Fruit fly (Drosophila melanogaster) whole organism, embryonic: ENCODE measurements around the gene Glut3.

ENCODE experiments used
- Ada2b ChIP-seq: fragments of 200-800 bp; sonication (Bioruptor generic); IDR thresholded peaks from 2 replicates; pipeline ENCODE4 v1.3.6; 2022; ENCODE audit warnings: missing biosample characterization, missing genetic modification characterization
- Aef1 ChIP-seq: fragments of 200-800 bp; sonication (Bioruptor generic); IDR thresholded peaks from 3 replicates; pipeline ENCODE4 v1.3.6; 2022; ENCODE audit warnings: missing biosample characterization, missing genetic modification characterization
- CG1024 ChIP-seq: fragments of 200-800 bp; sonication (Bioruptor generic); IDR thresholded peaks from 2 replicates; pipeline ENCODE4 v1.3.6; 2022; ENCODE audit warnings: missing biosample characterization, missing genetic modification characterization
- CG11695 ChIP-seq: fragments of 200-800 bp; sonication (Bioruptor generic); IDR thresholded peaks from 3 replicates; pipeline ENCODE4 v1.3.6; 2022; ENCODE audit warnings: missing biosample characterization, missing genetic modification characterization
- CG12155 ChIP-seq: fragments of 200-800 bp; sonication (Bioruptor generic); optimal IDR thresholded peaks from 3 replicates; lab custom pipeline; 2016; ENCODE audit warnings: missing biosample characterization, missing genetic modification characterization
- CG14667 ChIP-seq: fragments of 200-800 bp; sonication (Bioruptor generic); IDR thresholded peaks from 2 replicates; pipeline ENCODE4 v1.3.6; 2022; ENCODE audit warnings: missing biosample characterization, missing genetic modification characterization
- CG14965 ChIP-seq: fragments of 200-800 bp; sonication (Bioruptor generic); optimal IDR thresholded peaks from 2 replicates; lab custom pipeline; 2016; ENCODE audit warnings: missing biosample characterization, missing genetic modification characterization, borderline replicate concordance
- CG2129 ChIP-seq: fragments of 200-800 bp; sonication (Bioruptor generic); IDR thresholded peaks from 2 replicates; pipeline ENCODE4 v1.3.6; 2022; ENCODE audit warnings: missing biosample characterization, missing genetic modification characterization; ENCODE audit not compliant: partially characterized antibody
- CG31441 ChIP-seq: fragments of 200-800 bp; sonication (Bioruptor generic); IDR thresholded peaks from 2 replicates; pipeline ENCODE4 v1.3.6; 2022; ENCODE audit warnings: missing biosample characterization, missing genetic modification characterization
- CG32532 ChIP-seq: fragments of 200-800 bp; sonication (Bioruptor generic); IDR thresholded peaks from 2 replicates; pipeline ENCODE4 v1.3.6; 2022; ENCODE audit warnings: missing biosample characterization, missing genetic modification characterization
- CG33213 ChIP-seq: fragments of 200-800 bp; sonication (Bioruptor generic); optimal IDR thresholded peaks from 3 replicates; lab custom pipeline; 2016; ENCODE audit warnings: missing biosample characterization, missing genetic modification characterization
- CG6791 ChIP-seq: fragments of 200-800 bp; sonication (Bioruptor generic); IDR thresholded peaks from 3 replicates; pipeline ENCODE4 v1.3.6; 2022; ENCODE audit warnings: missing biosample characterization, missing genetic modification characterization; ENCODE audit not compliant: partially characterized antibody
- Fer3 ChIP-seq: fragments of 200-800 bp; sonication (Bioruptor generic); optimal IDR thresholded peaks from 2 replicates; lab custom pipeline; 2018; ENCODE audit warnings: missing biosample characterization, mild to moderate bottlenecking, missing genetic modification characterization, moderate library complexity
- HLH3B ChIP-seq: fragments of 200-800 bp; sonication (Bioruptor generic); IDR thresholded peaks from 2 replicates; pipeline ENCODE4 v1.3.6; 2022; ENCODE audit warnings: missing biosample characterization, missing genetic modification characterization
- Hr51 ChIP-seq, 2 experiments: fragments of 200-800 bp; sonication (Bioruptor generic); optimal IDR thresholded peaks; 2 replicates in 1 of 2; 3 replicates in 1 of 2; lab custom pipeline; 2016 to 2018; ENCODE audit warnings: missing biosample characterization in 2 of 2, missing genetic modification characterization in 2 of 2, mild to moderate bottlenecking in 1 of 2, moderate library complexity in 1 of 2
- Max ChIP-seq: fragments of 200-800 bp; sonication (Bioruptor generic); optimal IDR thresholded peaks from 2 replicates; lab custom pipeline; 2016; ENCODE audit warnings: missing biosample characterization, mild to moderate bottlenecking, missing genetic modification characterization
- Med ChIP-seq: fragments of 200-800 bp; sonication (Bioruptor generic); peaks from one replicate; lab custom pipeline; 2016; ENCODE audit warnings: missing biosample characterization, missing genetic modification characterization, mild to moderate bottlenecking, inconsistent platforms, moderate library complexity
- Nf-YB ChIP-seq: fragments of 200-800 bp; sonication (Bioruptor generic); optimal IDR thresholded peaks from 3 replicates; lab custom pipeline; 2019; ENCODE audit warnings: missing biosample characterization, mild to moderate bottlenecking, missing genetic modification characterization, moderate library complexity
- Nf-YC ChIP-seq: fragments of 200-800 bp; optimal IDR thresholded peaks from 3 replicates; lab custom pipeline; 2019; ENCODE audit warnings: missing biosample characterization, mild to moderate bottlenecking, missing genetic modification characterization, moderate library complexity
- NfI ChIP-seq: fragments of 200-800 bp; sonication (Bioruptor generic); optimal IDR thresholded peaks from 3 replicates; lab custom pipeline; 2018; ENCODE audit warnings: missing biosample characterization, mild to moderate bottlenecking, missing genetic modification characterization, moderate library complexity
- ab ChIP-seq: fragments of 200-800 bp; sonication (Bioruptor generic); optimal IDR thresholded peaks from 2 replicates; lab custom pipeline; 2016; ENCODE audit warnings: missing biosample characterization, missing genetic modification characterization
- abd-A ChIP-seq: fragments of 200-800 bp; sonication (Bioruptor generic); optimal IDR thresholded peaks from 3 replicates; lab custom pipeline; 2019; ENCODE audit warnings: missing biosample characterization, mild to moderate bottlenecking, missing genetic modification characterization, moderate library complexity
- aop ChIP-seq: fragments of 200-800 bp; sonication (Bioruptor generic); IDR thresholded peaks from 2 replicates; pipeline ENCODE4 v1.3.6; 2022; ENCODE audit warnings: missing biosample characterization, missing genetic modification characterization
- bcd ChIP-seq: fragments of 200-800 bp; sonication (Bioruptor generic); optimal IDR thresholded peaks from 2 replicates; lab custom pipeline; 2017; ENCODE audit warnings: missing biosample characterization, mild to moderate bottlenecking, missing genetic modification characterization
- btn ChIP-seq: fragments of 200-800 bp; sonication (Bioruptor generic); optimal IDR thresholded peaks from 2 replicates; lab custom pipeline; 2016; ENCODE audit warnings: missing biosample characterization, missing genetic modification characterization
- chinmo ChIP-seq: fragments of 200-800 bp; sonication (Bioruptor generic); IDR thresholded peaks from 4 replicates; pipeline ENCODE4 v1.3.6; 2022; ENCODE audit warnings: missing biosample characterization, missing genetic modification characterization; ENCODE audit not compliant: partially characterized antibody
- ci ChIP-seq: fragments of 200-800 bp; sonication (Bioruptor generic); IDR thresholded peaks from 3 replicates; pipeline ENCODE4 v1.3.6; 2022; ENCODE audit warnings: missing biosample characterization, missing genetic modification characterization
- fru ChIP-seq: fragments of >200 bp; optimal IDR thresholded peaks from 2 replicates; lab custom pipeline; 2017
- ind ChIP-seq: fragments of 200-800 bp; sonication (Bioruptor generic); optimal IDR thresholded peaks from 3 replicates; lab custom pipeline; 2016; ENCODE audit warnings: missing biosample characterization, missing genetic modification characterization
- kni ChIP-seq: fragments of 200-800 bp; sonication (Bioruptor generic); optimal IDR thresholded peaks from 3 replicates; lab custom pipeline; 2017; ENCODE audit warnings: mild to moderate bottlenecking, missing biosample characterization, missing genetic modification reagents, missing genetic modification characterization
- knrl ChIP-seq: fragments of 200-800 bp; sonication (Bioruptor generic); IDR thresholded peaks from 3 replicates; pipeline ENCODE4 v1.3.6; 2022; ENCODE audit warnings: missing biosample characterization, missing genetic modification characterization; ENCODE audit not compliant: partially characterized antibody
- lov ChIP-seq, 2 experiments: fragments of 200-800 bp in 1 of 2; fragments of >200 bp in 1 of 2; sonication (Bioruptor generic) in 1 of 2; IDR thresholded peaks in 1 of 2; optimal IDR thresholded peaks in 1 of 2; 2 replicates in 1 of 2; 3 replicates in 1 of 2; pipeline versions ENCODE4 v1.3.6 to Lab custom; 2017 to 2022; ENCODE audit warnings: missing biosample characterization in 1 of 2, missing genetic modification characterization in 1 of 2
- mld ChIP-seq: fragments of 200-800 bp; sonication (Bioruptor generic); IDR thresholded peaks from 3 replicates; pipeline ENCODE4 v1.3.6; 2022; ENCODE audit warnings: missing biosample characterization, missing genetic modification characterization; ENCODE audit not compliant: partially characterized antibody
- pnt ChIP-seq: fragments of 200-800 bp; sonication (Bioruptor generic); optimal IDR thresholded peaks from 3 replicates; lab custom pipeline; 2016; ENCODE audit warnings: missing biosample characterization, missing genetic modification characterization
- row ChIP-seq: fragments of 200-800 bp; sonication (Bioruptor generic); IDR thresholded peaks from 3 replicates; pipeline ENCODE4 v1.3.6; 2022; ENCODE audit warnings: missing biosample characterization, missing genetic modification characterization
- seq ChIP-seq: fragments of 200-800 bp; sonication (Bioruptor generic); IDR thresholded peaks from 2 replicates; pipeline ENCODE4 v1.3.6; 2022; ENCODE audit warnings: missing biosample characterization, missing genetic modification characterization
- shn ChIP-seq: fragments of 200-800 bp; sonication (Bioruptor generic); optimal IDR thresholded peaks from 3 replicates; lab custom pipeline; 2016; ENCODE audit warnings: missing biosample characterization, missing genetic modification characterization
- sima ChIP-seq: fragments of 200-800 bp; sonication (Bioruptor generic); optimal IDR thresholded peaks from 2 replicates; lab custom pipeline; 2016; ENCODE audit warnings: missing biosample characterization, missing genetic modification characterization
- vvl ChIP-seq: fragments of 200-800 bp; sonication (Bioruptor generic); IDR thresholded peaks from 2 replicates; pipeline ENCODE4 v1.3.6; 2022; ENCODE audit warnings: missing biosample characterization, missing genetic modification characterization
- wor ChIP-seq: fragments of 200-800 bp; sonication (Bioruptor generic); IDR thresholded peaks from 2 replicates; pipeline ENCODE4 v1.3.6; 2022; ENCODE audit warnings: missing biosample characterization, missing genetic modification characterization
- z ChIP-seq: fragments of 200-800 bp; sonication (Bioruptor generic); IDR thresholded peaks from 3 replicates; pipeline ENCODE4 v1.3.6; 2022; ENCODE audit warnings: missing biosample characterization, missing genetic modification characterization

Gene Glut3

DNA sequence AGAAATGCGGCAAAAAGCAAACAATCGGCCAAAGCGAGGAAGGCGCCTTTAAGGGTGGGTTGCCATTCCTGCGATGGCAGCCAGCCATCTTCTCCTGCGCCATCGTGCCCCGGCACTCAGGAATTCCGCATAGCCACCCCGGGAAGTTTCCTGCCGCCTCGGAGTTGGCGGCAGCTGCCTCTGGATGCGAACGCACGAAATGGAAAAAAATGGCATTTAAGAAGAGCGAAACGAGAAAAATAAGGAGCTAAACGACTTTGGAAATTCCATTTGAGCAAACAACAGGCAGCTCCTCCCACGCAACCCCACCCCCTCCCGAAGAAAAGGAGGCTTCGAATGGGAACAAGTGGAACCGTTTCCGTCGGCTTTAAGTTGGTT, 6.5 kb downstream of the Glut3 start (continued):
- TF ChIP-seq seq (GFP tag; lab: Robert Waterston, UW) (0 out of 2 replicates have a peak, but pooled peaks have one; percentile 44), Fer3 (tag; lab: Kevin White, UChicago) (no peak), CG32532 (no peak), Hr51 (GFP tag; optimal IDR thresholded peaks at IDR 0.05; lab: Kevin White, UChicago) (no peak), CG2129 (no peak), fru (lab: Kevin White, UChicago) (no peak), CG33213 (no peak), CG11695 (GFP tag; lab: Robert Waterston, UW) (0 out of 3 replicates have a peak, but pooled peaks have one; percentile 4), btn (GFP tag; lab: Kevin White, UChicago) (no peak), Aef1 (no peak), ab (GFP tag; lab: Kevin White, UChicago) (no peak), CG31441 (0 out of 2 replicates have a peak, but pooled peaks have one; percentile 7), pnt (no peak), Max (GFP tag; lab: Kevin White, UChicago) (no peak), mld (GFP tag; lab: Robert Waterston, UW) (no peak), wor (GFP tag; lab: Robert Waterston, UW) (no peak), sima (GFP tag; lab: Kevin White, UChicago) (no peak)

- TF ChIP-seq row (no peak), bcd (GFP tag; lab: Kevin White, UChicago) (no peak), Nf-YC (tag; lab: Kevin White, UChicago) (peak; percentile 80), CG14965 (GFP tag; lab: Kevin White, UChicago) (no peak), CG6791 (0 out of 3 replicates have a peak, but pooled peaks have one; percentile 17), aop (GFP tag; lab: Robert Waterston, UW) (no peak), z (GFP tag; lab: Robert Waterston, UW) (0 out of 3 replicates have a peak, but pooled peaks have one; percentile 53), chinmo (GFP tag; lab: Robert Waterston, UW) (0 out of 4 replicates have a peak, but pooled peaks have one; percentile 24), lov (optimal IDR thresholded peaks at IDR 0.05; lab: Kevin White, UChicago) (no peak), lov (GFP tag; IDR thresholded peaks at IDR 0.05; lab: Robert Waterston, UW) (0 out of 3 replicates have a peak, but pooled peaks have one; percentile 26), vvl (peak; percentile 34; the same call in 1 of the 2 replicates), HLH3B (GFP tag; lab: Robert Waterston, UW) (0 out of 2 replicates have a peak, but pooled peaks have one; percentile 13), shn (no peak), CG1024 (no peak), knrl (GFP tag; lab: Robert Waterston, UW) (no peak), Med (peak; percentile 3), ind (GFP tag; lab: Kevin White, UChicago) (no peak), abd-A (tag; lab: Kevin White, UChicago) (peak; percentile 96), Ada2b (no peak), CG14667 (no peak), NfI (GFP tag; lab: Kevin White, UChicago) (no peak), kni (GFP tag; lab: Kevin White, UChicago) (peak; percentile 65), ci (GFP tag; lab: Robert Waterston, UW) (0 out of 3 replicates have a peak, but pooled peaks have one; percentile 26), CG12155 (GFP tag; lab: Kevin White, UChicago) (no peak), Nf-YB (peak; percentile 87)
Measured at dm6 chr3R:16797805-16798204, 9.7 kb downstream of the Glut3 start.
